Worm (Caenorhabditis elegans) whole organism, late embryonic: ENCODE data around the gene C05D11.8.

Experiments
- C08G9.2 ChIP-seq: sonication (generic microtip); optimal IDR thresholded peaks from 2 replicates; lab custom pipeline; 2016; ENCODE audit warnings: mild to moderate bottlenecking, missing genetic modification characterization, moderate library complexity, missing compliant biosample characterization
- F13H6.1 ChIP-seq: sonication (generic microtip); optimal IDR thresholded peaks from 2 replicates; lab custom pipeline; 2016; ENCODE audit warnings: missing genetic modification characterization, missing compliant biosample characterization
- K02D7.2 ChIP-seq: sonication (generic microtip); optimal IDR thresholded peaks from 2 replicates; lab custom pipeline; 2017; ENCODE audit warnings: mild to moderate bottlenecking, missing genetic modification characterization, missing compliant biosample characterization
- K09A11.1 ChIP-seq: sonication (generic microtip); optimal IDR thresholded peaks from 2 replicates; lab custom pipeline; 2017; ENCODE audit warnings: antibody characterized with exemption, mild to moderate bottlenecking, missing genetic modification characterization, missing compliant biosample characterization; ENCODE audit not compliant: insufficient read depth
- T23F11.4 ChIP-seq: fragments of 200-800 bp; sonication (Bioruptor generic); optimal IDR thresholded peaks from 2 replicates; lab custom pipeline; 2018; ENCODE audit warnings: mild to moderate bottlenecking, missing genetic modification characterization, missing compliant biosample characterization
- Y22D7AL.16 ChIP-seq: sonication (generic microtip); optimal IDR thresholded peaks from 2 replicates; lab custom pipeline; 2016; ENCODE audit warnings: missing genetic modification characterization, missing compliant biosample characterization
- ahr-1 ChIP-seq: sonication (generic microtip); optimal IDR thresholded peaks from 2 replicates; lab custom pipeline; 2016; ENCODE audit warnings: missing genetic modification characterization, missing compliant biosample characterization
- ama-1 ChIP-seq: fragments of 150-350 bp; optimal IDR thresholded peaks from 2 replicates; lab custom pipeline; 2014
- ceh-14 ChIP-seq: sonication (generic microtip); optimal IDR thresholded peaks from 2 replicates; lab custom pipeline; 2016; ENCODE audit warnings: missing genotype, missing genetic modification characterization, missing compliant biosample characterization
- ceh-18 ChIP-seq: sonication (generic microtip); optimal IDR thresholded peaks from 2 replicates; lab custom pipeline; 2016; ENCODE audit warnings: missing genetic modification characterization, missing compliant biosample characterization
- ceh-30 ChIP-seq: fragments of 150-350 bp; optimal IDR thresholded peaks from 2 replicates; lab custom pipeline; 2014; ENCODE audit warnings: missing biosample characterization, missing genetic modification characterization
- ceh-31 ChIP-seq: sonication (generic microtip); optimal IDR thresholded peaks from 2 replicates; lab custom pipeline; 2016; ENCODE audit warnings: missing genetic modification characterization, missing compliant biosample characterization
- ceh-34 ChIP-seq: sonication (generic microtip); optimal IDR thresholded peaks from 2 replicates; lab custom pipeline; 2016; ENCODE audit warnings: mild to moderate bottlenecking, missing genetic modification characterization, missing compliant biosample characterization
- ceh-45 ChIP-seq: fragments of 200-800 bp; sonication (Bioruptor generic); IDR thresholded peaks from 2 replicates; pipeline ENCODE4 v1.3.6; 2022; ENCODE audit warnings: missing genetic modification reagents, missing genetic modification characterization, missing compliant biosample characterization
- ceh-48 ChIP-seq: sonication (generic microtip); optimal IDR thresholded peaks from 2 replicates; lab custom pipeline; 2016; ENCODE audit warnings: missing genetic modification characterization, inconsistent platforms, missing compliant biosample characterization
- ceh-6 ChIP-seq: fragments of 200-800 bp; sonication (Bioruptor generic); optimal IDR thresholded peaks from 2 replicates; lab custom pipeline; 2018; ENCODE audit warnings: mild to moderate bottlenecking, missing genetic modification characterization, missing compliant biosample characterization
- dmd-4 ChIP-seq: sonication (generic microtip); optimal IDR thresholded peaks from 2 replicates; lab custom pipeline; 2016; ENCODE audit warnings: borderline replicate concordance, missing genetic modification characterization, missing compliant biosample characterization
- dve-1 ChIP-seq: sonication (generic microtip); optimal IDR thresholded peaks from 2 replicates; lab custom pipeline; 2017; ENCODE audit warnings: antibody characterized with exemption, mild to moderate bottlenecking, missing genetic modification characterization, missing compliant biosample characterization
- ets-4 ChIP-seq: sonication (generic microtip); optimal IDR thresholded peaks from 2 replicates; lab custom pipeline; 2016; ENCODE audit warnings: missing genetic modification characterization, missing compliant biosample characterization
- fax-1 ChIP-seq: sonication (generic microtip); optimal IDR thresholded peaks from 2 replicates; lab custom pipeline; 2016; ENCODE audit warnings: missing genotype, missing genetic modification characterization, missing compliant biosample characterization
- fkh-10 ChIP-seq: fragments of 150-350 bp; optimal IDR thresholded peaks from 2 replicates; lab custom pipeline; 2014; ENCODE audit warnings: missing biosample characterization, missing genetic modification reagents, missing genetic modification characterization
- fkh-6 ChIP-seq: sonication (generic microtip); optimal IDR thresholded peaks from 2 replicates; lab custom pipeline; 2016; ENCODE audit warnings: missing genetic modification characterization, missing compliant biosample characterization
- gmeb-2 ChIP-seq: sonication (generic microtip); optimal IDR thresholded peaks from 2 replicates; lab custom pipeline; 2016; ENCODE audit warnings: missing genetic modification characterization, inconsistent platforms, missing compliant biosample characterization
- hlh-13 ChIP-seq: fragments of 200-800 bp; sonication (Bioruptor generic); optimal IDR thresholded peaks from 2 replicates; lab custom pipeline; 2018; ENCODE audit warnings: mild to moderate bottlenecking, missing genetic modification characterization, missing compliant biosample characterization
- hlh-30 ChIP-seq: sonication (generic microtip); optimal IDR thresholded peaks from 2 replicates; lab custom pipeline; 2017; ENCODE audit warnings: antibody characterized with exemption, missing genetic modification characterization, missing compliant biosample characterization; ENCODE audit not compliant: insufficient read depth
- hlh-6 ChIP-seq: sonication (generic microtip); optimal IDR thresholded peaks from 2 replicates; lab custom pipeline; 2016; ENCODE audit warnings: missing genotype, missing genetic modification characterization, missing compliant biosample characterization
- lim-6 ChIP-seq: sonication (generic microtip); optimal IDR thresholded peaks from 2 replicates; lab custom pipeline; 2016; ENCODE audit warnings: missing genetic modification characterization, missing compliant biosample characterization
- lin-11 ChIP-seq: fragments of 200-800 bp; sonication (Bioruptor generic); optimal IDR thresholded peaks from 2 replicates; lab custom pipeline; 2018; ENCODE audit warnings: mild to moderate bottlenecking, missing genetic modification characterization, missing compliant biosample characterization
- madf-2 ChIP-seq: sonication (generic microtip); optimal IDR thresholded peaks from 2 replicates; lab custom pipeline; 2017; ENCODE audit warnings: missing genetic modification characterization, missing compliant biosample characterization
- mec-3 ChIP-seq: sonication (generic microtip); optimal IDR thresholded peaks from 2 replicates; lab custom pipeline; 2016; ENCODE audit warnings: borderline replicate concordance, missing genetic modification characterization, missing compliant biosample characterization
- nfya-1 ChIP-seq: sonication (generic microtip); optimal IDR thresholded peaks from 2 replicates; lab custom pipeline; 2017; ENCODE audit warnings: missing genetic modification characterization, mild to moderate bottlenecking, missing compliant biosample characterization, antibody characterized with exemption, moderate library complexity
- npax-4 ChIP-seq: sonication (generic microtip); optimal IDR thresholded peaks from 2 replicates; lab custom pipeline; 2016; ENCODE audit warnings: missing genetic modification characterization, missing compliant biosample characterization
- odd-2 ChIP-seq: sonication (generic microtip); optimal IDR thresholded peaks from 2 replicates; lab custom pipeline; 2017; ENCODE audit warnings: antibody characterized with exemption, mild to moderate bottlenecking, missing genetic modification characterization, missing compliant biosample characterization
- pag-3 ChIP-seq: sonication (generic microtip); optimal IDR thresholded peaks from 2 replicates; lab custom pipeline; 2016; ENCODE audit warnings: missing compliant biosample characterization, missing genetic modification characterization, borderline replicate concordance
- pat-9 ChIP-seq: fragments of 200-800 bp; sonication (Bioruptor generic); optimal IDR thresholded peaks from 2 replicates; lab custom pipeline; 2018; ENCODE audit warnings: mild to moderate bottlenecking, missing genetic modification characterization, moderate library complexity, missing compliant biosample characterization
- pax-1 ChIP-seq: fragments of 150-350 bp; optimal IDR thresholded peaks from 2 replicates; lab custom pipeline; 2014; ENCODE audit warnings: missing biosample characterization, missing genetic modification characterization
- pha-2 ChIP-seq: sonication (generic microtip); optimal IDR thresholded peaks from 2 replicates; lab custom pipeline; 2017; ENCODE audit warnings: mild to moderate bottlenecking, missing genetic modification characterization, missing compliant biosample characterization
- pqm-1 ChIP-seq: sonication (generic microtip); optimal IDR thresholded peaks from 2 replicates; lab custom pipeline; 2016; ENCODE audit warnings: missing genetic modification characterization, missing compliant biosample characterization
- pros-1 ChIP-seq: fragments of 150-350 bp; optimal IDR thresholded peaks from 2 replicates; lab custom pipeline; 2014; ENCODE audit warnings: missing biosample characterization, missing genetic modification reagents, missing genetic modification characterization
- ref-2 ChIP-seq: sonication (generic microtip); optimal IDR thresholded peaks from 2 replicates; lab custom pipeline; 2016; ENCODE audit warnings: missing genetic modification characterization, missing compliant biosample characterization
- rnt-1 ChIP-seq: sonication (generic microtip); optimal IDR thresholded peaks from 2 replicates; lab custom pipeline; 2016; ENCODE audit warnings: missing genetic modification characterization, missing compliant biosample characterization
- sdc-2 ChIP-seq: sonication (generic microtip); optimal IDR thresholded peaks from 2 replicates; lab custom pipeline; 2016; ENCODE audit warnings: missing genotype, missing genetic modification characterization, missing compliant biosample characterization
- sox-2 ChIP-seq: fragments of 200-800 bp; sonication (Bioruptor generic); IDR thresholded peaks from 2 replicates; pipeline ENCODE4 v1.3.6; 2022; ENCODE audit warnings: missing genetic modification reagents, missing genetic modification characterization, missing compliant biosample characterization
- sox-4 ChIP-seq: sonication (generic microtip); optimal IDR thresholded peaks from 2 replicates; lab custom pipeline; 2017; ENCODE audit warnings: mild to moderate bottlenecking, missing genetic modification characterization, inconsistent platforms, missing compliant biosample characterization
- tbx-2 ChIP-seq: sonication (generic microtip); optimal IDR thresholded peaks from 2 replicates; lab custom pipeline; 2016; ENCODE audit warnings: missing genetic modification characterization, missing compliant biosample characterization
- ttx-3 ChIP-seq: sonication (generic microtip); optimal IDR thresholded peaks from 2 replicates; lab custom pipeline; 2016; ENCODE audit warnings: missing genetic modification reagents, missing genetic modification characterization, missing compliant biosample characterization
- unc-3 ChIP-seq, 2 experiments: fragments of 200-800 bp in 1 of 2; sonication (Bioruptor generic) in 1 of 2; sonication (generic microtip) in 1 of 2; conservative IDR thresholded peaks in 1 of 2; optimal IDR thresholded peaks in 1 of 2; 2 replicates each; pipeline versions ENCODE4 v1.3.6 to Lab custom; 2016 to 2022; ENCODE audit warnings: missing compliant biosample characterization in 2 of 2, missing genetic modification characterization in 2 of 2, missing genetic modification reagents in 1 of 2
- unc-42 ChIP-seq: sonication (generic microtip); optimal IDR thresholded peaks from 2 replicates; lab custom pipeline; 2016; ENCODE audit warnings: missing genotype, missing genetic modification characterization, missing compliant biosample characterization
- unc-55 ChIP-seq: sonication (generic microtip); optimal IDR thresholded peaks from 2 replicates; lab custom pipeline; 2017; ENCODE audit warnings: missing biosample characterization, missing genetic modification reagents, missing genetic modification characterization
- ztf-16 ChIP-seq: sonication (generic microtip); optimal IDR thresholded peaks from 2 replicates; lab custom pipeline; 2017; ENCODE audit warnings: missing genetic modification characterization, missing compliant biosample characterization

The C05D11.8 gene

DNA sequence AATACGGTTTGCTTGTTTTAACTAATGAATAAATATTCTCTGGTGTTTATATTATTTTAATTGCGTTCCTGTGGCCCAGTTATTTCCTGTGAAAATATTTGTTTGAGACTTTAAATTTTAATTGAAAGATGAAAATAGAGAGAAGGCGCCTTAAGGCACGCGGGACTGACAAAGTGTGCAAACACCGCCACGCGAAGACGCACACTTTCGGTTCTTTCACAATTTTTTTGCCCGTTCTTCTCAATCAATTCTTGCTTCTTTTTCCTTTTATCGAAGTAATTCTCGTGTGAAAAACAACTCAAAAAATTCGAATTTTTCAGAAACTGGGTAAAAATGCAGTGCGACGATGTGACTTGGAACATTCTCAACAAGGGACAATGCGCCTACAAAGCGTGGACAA is 48.0 kb downstream of the C05D11.8 start, which contains the start of gene C16A3.6:
Gene C16A3.6, plus strand, starts transcription at position 84 of the 400 bp plus-strand sequence.
- TF ChIP-seq npax-4 = no peak
- TF ChIP-seq hlh-30 (tag; lab: Kevin White, UChicago) = peak; percentile 25
- no peak for TF ChIP-seq lin-11 (tag; lab: Kevin White, UChicago)

ce11 chrIII:6374947-6375415 is 52.1 kb downstream of the C05D11.8 start, which contains the start of the genes rps-13 and nfx-1:
rps-13 (minus strand) TSS chrIII:6374997.
nfx-1 (plus strand) TSS chrIII:6375379.
- TF ChIP-seq unc-55 = peak; percentile 57
- no peak for TF ChIP-seq sdc-2
- no peak for TF ChIP-seq ceh-6
- TF ChIP-seq hlh-30 (tag; lab: Kevin White, UChicago) = peak; percentile 78
- no peak for TF ChIP-seq ceh-45
- TF ChIP-seq mec-3 (tag; lab: Kevin White, UChicago) = no peak
- TF ChIP-seq lim-6 = no peak
- peak; percentile 38 for TF ChIP-seq unc-42 (tag; lab: Kevin White, UChicago)
- peak; percentile 93 for TF ChIP-seq nfya-1 (tag; lab: Kevin White, UChicago)
- no peak for TF ChIP-seq dmd-4 (tag; lab: Kevin White, UChicago)
- no peak for TF ChIP-seq T23F11.4 (GFP tag; lab: Kevin White, UChicago)
- no peak for TF ChIP-seq fax-1
- no peak for TF ChIP-seq K09A11.1 (tag; lab: Kevin White, UChicago)
- peak; percentile 43 for TF ChIP-seq ceh-34 (tag; lab: Kevin White, UChicago)
- TF ChIP-seq unc-3 (GFP tag; conservative IDR thresholded peaks at IDR 0.05; lab: Robert Waterston, UW) = no peak
- no peak for TF ChIP-seq unc-3 (tag; optimal IDR thresholded peaks at IDR 0.05; lab: Kevin White, UChicago)
- TF ChIP-seq F13H6.1 (tag; lab: Kevin White, UChicago) = no peak
- TF ChIP-seq ref-2 (tag; lab: Kevin White, UChicago) = peak; percentile 35
- no peak for TF ChIP-seq madf-2 (tag; lab: Kevin White, UChicago)
- no peak for TF ChIP-seq ttx-3 (tag; lab: Kevin White, UChicago)
- no peak for TF ChIP-seq fkh-10 (GFP tag; lab: Kevin White, UChicago)
- TF ChIP-seq pat-9 (tag; lab: Kevin White, UChicago) = no peak
- TF ChIP-seq tbx-2 (tag; lab: Kevin White, UChicago) = peak; percentile 46
- no peak for TF ChIP-seq ama-1
- TF ChIP-seq pax-1 = no peak
- TF ChIP-seq fkh-6 (tag; lab: Kevin White, UChicago) = no peak
- TF ChIP-seq dve-1 = peak; percentile 14
- TF ChIP-seq ets-4 (tag; lab: Kevin White, UChicago) = peak; percentile 25
- TF ChIP-seq ztf-16 (tag; lab: Kevin White, UChicago) = no peak
- peak; percentile 50 for TF ChIP-seq ceh-18 (tag; lab: Kevin White, UChicago)
- TF ChIP-seq ceh-48 (tag; lab: Kevin White, UChicago) = peak; percentile 50
- no peak for TF ChIP-seq pag-3
- TF ChIP-seq npax-4 = no peak
- no peak for TF ChIP-seq hlh-13 (GFP tag; lab: Kevin White, UChicago)
- TF ChIP-seq pha-2 = no peak
- peak; percentile 61 for TF ChIP-seq ceh-31 (tag; lab: Kevin White, UChicago)
- TF ChIP-seq ceh-14 (tag; lab: Kevin White, UChicago) = no peak
- TF ChIP-seq hlh-6 (tag; lab: Kevin White, UChicago) = no peak
- no peak for TF ChIP-seq gmeb-2
- TF ChIP-seq pqm-1 (tag; lab: Kevin White, UChicago) = no peak
- no peak for TF ChIP-seq sox-2 (GFP tag; lab: Robert Waterston, UW)
- TF ChIP-seq sox-4 (tag; lab: Kevin White, UChicago) = no peak
- TF ChIP-seq ceh-30 (tag; lab: Kevin White, UChicago) = peak; percentile 87
- no peak for TF ChIP-seq pros-1
- no peak for TF ChIP-seq Y22D7AL.16 (tag; lab: Kevin White, UChicago)
- no peak for TF ChIP-seq ahr-1 (tag; lab: Kevin White, UChicago)
- TF ChIP-seq rnt-1 (tag; lab: Kevin White, UChicago) = peak; percentile 66
- no peak for TF ChIP-seq K02D7.2 (tag; lab: Kevin White, UChicago)
- TF ChIP-seq odd-2 (tag; lab: Kevin White, UChicago) = no peak
- no peak for TF ChIP-seq C08G9.2 (tag; lab: Kevin White, UChicago)
